Fruit fly (Drosophila melanogaster) whole organism, embryonic: ENCODE data around the gene Pex5.

Source experiments
- CG10462 ChIP-seq: fragments of 200-800 bp; sonication (Bioruptor generic); optimal IDR thresholded peaks from 2 replicates; lab custom pipeline; 2016; ENCODE audit warnings: missing biosample characterization, missing genetic modification characterization
- CG10565 ChIP-seq: fragments of 200-800 bp; sonication (Bioruptor generic); optimal IDR thresholded peaks from 3 replicates; lab custom pipeline; 2016; ENCODE audit warnings: missing biosample characterization, mild to moderate bottlenecking, missing genetic modification characterization
- CG12299 ChIP-seq: fragments of 200-800 bp; sonication (Bioruptor generic); optimal IDR thresholded peaks from 2 replicates; lab custom pipeline; 2018; ENCODE audit warnings: missing biosample characterization, mild to moderate bottlenecking, missing genetic modification characterization
- CG14860 ChIP-seq: fragments of 200-800 bp; sonication (Bioruptor generic); IDR thresholded peaks from 3 replicates; pipeline ENCODE4 v1.3.6; 2022; ENCODE audit warnings: missing biosample characterization, missing genetic modification characterization; ENCODE audit not compliant: partially characterized antibody
- CG15514 ChIP-seq: fragments of 200-800 bp; sonication (Bioruptor generic); optimal IDR thresholded peaks from 3 replicates; lab custom pipeline; 2017; ENCODE audit warnings: missing biosample characterization, missing genetic modification characterization, mild to moderate bottlenecking, moderate library complexity, missing genetic modification reagents
- CG2129 ChIP-seq: fragments of 200-800 bp; sonication (Bioruptor generic); IDR thresholded peaks from 2 replicates; pipeline ENCODE4 v1.3.6; 2022; ENCODE audit warnings: missing biosample characterization, missing genetic modification characterization; ENCODE audit not compliant: partially characterized antibody
- CG30020 ChIP-seq: fragments of 200-800 bp; optimal IDR thresholded peaks from 2 replicates; lab custom pipeline; 2019; ENCODE audit warnings: missing biosample characterization, mild to moderate bottlenecking, missing genetic modification characterization, moderate library complexity
- CG32532 ChIP-seq: fragments of 200-800 bp; sonication (Bioruptor generic); IDR thresholded peaks from 2 replicates; pipeline ENCODE4 v1.3.6; 2022; ENCODE audit warnings: missing biosample characterization, missing genetic modification characterization
- CG3407 ChIP-seq: fragments of 200-800 bp; sonication (Bioruptor generic); optimal IDR thresholded peaks from 2 replicates; lab custom pipeline; 2018; ENCODE audit warnings: missing biosample characterization, mild to moderate bottlenecking, missing genetic modification characterization
- CG4282 ChIP-seq: fragments of 200-800 bp; sonication (Bioruptor generic); optimal IDR thresholded peaks from 2 replicates; lab custom pipeline; 2016; ENCODE audit warnings: missing biosample characterization, missing genetic modification characterization
- CG6683 ChIP-seq: fragments of 200-800 bp; sonication (Bioruptor generic); optimal IDR thresholded peaks from 2 replicates; lab custom pipeline; 2017; ENCODE audit warnings: missing biosample characterization, mild to moderate bottlenecking, missing genetic modification characterization, missing genetic modification reagents
- CG6791 ChIP-seq: fragments of 200-800 bp; sonication (Bioruptor generic); IDR thresholded peaks from 3 replicates; pipeline ENCODE4 v1.3.6; 2022; ENCODE audit warnings: missing biosample characterization, missing genetic modification characterization; ENCODE audit not compliant: partially characterized antibody
- CG7372 ChIP-seq: fragments of 200-800 bp; sonication (Bioruptor generic); IDR thresholded peaks from 2 replicates; pipeline ENCODE4 v1.3.6; 2022; ENCODE audit warnings: missing biosample characterization, missing genetic modification characterization
- CG7963 ChIP-seq: fragments of 200-800 bp; sonication (Bioruptor generic); IDR thresholded peaks from 3 replicates; pipeline ENCODE4 v1.3.6; 2022; ENCODE audit warnings: missing biosample characterization, missing genetic modification characterization; ENCODE audit not compliant: partially characterized antibody
- CG8388 ChIP-seq: fragments of 200-800 bp; sonication (Bioruptor generic); optimal IDR thresholded peaks from 2 replicates; lab custom pipeline; 2019; ENCODE audit warnings: missing biosample characterization, mild to moderate bottlenecking, missing genetic modification characterization, moderate library complexity
- CHES-1-like ChIP-seq: fragments of 200-800 bp; sonication (Bioruptor generic); optimal IDR thresholded peaks from 2 replicates; lab custom pipeline; 2016; ENCODE audit warnings: missing biosample characterization, missing genetic modification characterization
- D19A ChIP-seq: fragments of 200-800 bp; optimal IDR thresholded peaks from 3 replicates; lab custom pipeline; 2019; ENCODE audit warnings: missing biosample characterization, mild to moderate bottlenecking, missing genetic modification characterization, moderate library complexity
- Dref ChIP-seq: fragments of 200-800 bp; sonication (Bioruptor generic); IDR thresholded peaks from 2 replicates; pipeline ENCODE4 v1.3.6; 2022; ENCODE audit warnings: missing biosample characterization, missing genetic modification characterization
- H15 ChIP-seq: fragments of 200-800 bp; sonication (Bioruptor generic); IDR thresholded peaks from 3 replicates; pipeline ENCODE4 v1.3.6; 2022; ENCODE audit warnings: missing biosample characterization, missing genetic modification characterization
- HLH4C ChIP-seq: fragments of 200-800 bp; sonication (Bioruptor generic); IDR thresholded peaks from 3 replicates; pipeline ENCODE4 v1.3.6; 2022; ENCODE audit warnings: missing biosample characterization, missing genetic modification characterization; ENCODE audit not compliant: partially characterized antibody
- Med ChIP-seq: fragments of 200-800 bp; sonication (Bioruptor generic); peaks from one replicate; lab custom pipeline; 2016; ENCODE audit warnings: missing biosample characterization, missing genetic modification characterization, mild to moderate bottlenecking, inconsistent platforms, moderate library complexity
- Oli ChIP-seq: fragments of 200-800 bp; sonication (Bioruptor generic); optimal IDR thresholded peaks from 2 replicates; lab custom pipeline; 2018; ENCODE audit warnings: missing biosample characterization, mild to moderate bottlenecking, missing genetic modification characterization, moderate library complexity
- Pdp1 ChIP-seq, 2 experiments: fragments of 200-800 bp; sonication (Bioruptor generic); optimal IDR thresholded peaks; 3 replicates each; lab custom pipeline; 2016; ENCODE audit warnings: missing biosample characterization in 2 of 2, missing genetic modification characterization in 2 of 2, mild to moderate bottlenecking in 1 of 2, moderate library complexity in 1 of 2
- Side ChIP-seq: fragments of 200-800 bp; sonication (Bioruptor generic); optimal IDR thresholded peaks from 2 replicates; lab custom pipeline; 2016; ENCODE audit warnings: missing biosample characterization, missing genetic modification characterization
- Six4 ChIP-seq: fragments of 200-800 bp; sonication (Bioruptor generic); optimal IDR thresholded peaks from 2 replicates; lab custom pipeline; 2016; ENCODE audit warnings: missing biosample characterization, missing genetic modification characterization
- aop ChIP-seq: fragments of 200-800 bp; sonication (Bioruptor generic); IDR thresholded peaks from 2 replicates; pipeline ENCODE4 v1.3.6; 2022; ENCODE audit warnings: missing biosample characterization, missing genetic modification characterization
- bsh ChIP-seq, 2 experiments: fragments of 200-800 bp; sonication (Bioruptor generic); optimal IDR thresholded peaks; 2 replicates each; lab custom pipeline; 2017 to 2018; ENCODE audit warnings: mild to moderate bottlenecking in 2 of 2, missing biosample characterization in 2 of 2, missing genetic modification characterization in 2 of 2, moderate library complexity in 1 of 2
- ci ChIP-seq: fragments of 200-800 bp; sonication (Bioruptor generic); IDR thresholded peaks from 3 replicates; pipeline ENCODE4 v1.3.6; 2022; ENCODE audit warnings: missing biosample characterization, missing genetic modification characterization
- crol ChIP-seq: fragments of 200-800 bp; sonication (Bioruptor generic); IDR thresholded peaks from 2 replicates; pipeline ENCODE4 v1.3.6; 2022; ENCODE audit warnings: missing biosample characterization, missing genetic modification characterization
- dmrt99B ChIP-seq: fragments of 200-800 bp; sonication (Bioruptor generic); optimal IDR thresholded peaks from 2 replicates; lab custom pipeline; 2018; ENCODE audit warnings: missing biosample characterization, mild to moderate bottlenecking, missing genetic modification characterization, moderate library complexity
- dpn ChIP-seq, 2 experiments: fragments of 200-800 bp; sonication (Bioruptor generic); optimal IDR thresholded peaks; 3 replicates each; lab custom pipeline; 2016; ENCODE audit warnings: missing biosample characterization in 2 of 2, missing genetic modification characterization in 2 of 2
- fd3F ChIP-seq: fragments of 200-800 bp; sonication (Bioruptor generic); optimal IDR thresholded peaks from 2 replicates; lab custom pipeline; 2018; ENCODE audit warnings: missing biosample characterization, mild to moderate bottlenecking, missing genetic modification characterization, moderate library complexity
- grau ChIP-seq: fragments of 200-800 bp; optimal IDR thresholded peaks from 3 replicates; lab custom pipeline; 2019; ENCODE audit warnings: missing biosample characterization, mild to moderate bottlenecking, missing genetic modification characterization, moderate library complexity
- hbn ChIP-seq: fragments of 200-800 bp; sonication (Bioruptor generic); IDR thresholded peaks from 2 replicates; pipeline ENCODE4 v1.3.6; 2022; ENCODE audit warnings: missing biosample characterization, missing genetic modification characterization; ENCODE audit not compliant: partially characterized antibody
- inv ChIP-seq: fragments of 200-800 bp; sonication (Bioruptor generic); IDR thresholded peaks from 2 replicates; pipeline ENCODE4 v1.3.6; 2022; ENCODE audit warnings: missing biosample characterization, missing genetic modification characterization; ENCODE audit not compliant: partially characterized antibody
- lbe ChIP-seq: fragments of 200-800 bp; sonication (Bioruptor generic); optimal IDR thresholded peaks from 2 replicates; lab custom pipeline; 2016; ENCODE audit warnings: missing biosample characterization, mild to moderate bottlenecking, missing genetic modification characterization
- lmd ChIP-seq: fragments of 200-800 bp; sonication (Bioruptor generic); IDR thresholded peaks from 2 replicates; pipeline ENCODE4 v1.3.6; 2022; ENCODE audit warnings: missing biosample characterization, missing genetic modification characterization
- nom ChIP-seq: fragments of 200-800 bp; sonication (Bioruptor generic); optimal IDR thresholded peaks from 2 replicates; lab custom pipeline; 2017; ENCODE audit warnings: missing biosample characterization, missing genetic modification characterization, mild to moderate bottlenecking, moderate library complexity, missing genetic modification reagents
- pum ChIP-seq: fragments of 200-800 bp; sonication (Bioruptor generic); optimal IDR thresholded peaks from 2 replicates; lab custom pipeline; 2016; ENCODE audit warnings: missing biosample characterization, missing genetic modification characterization
- row ChIP-seq: fragments of 200-800 bp; sonication (Bioruptor generic); IDR thresholded peaks from 3 replicates; pipeline ENCODE4 v1.3.6; 2022; ENCODE audit warnings: missing biosample characterization, missing genetic modification characterization
- schlank ChIP-seq: fragments of 200-800 bp; sonication (Bioruptor generic); optimal IDR thresholded peaks from 2 replicates; lab custom pipeline; 2018; ENCODE audit warnings: missing biosample characterization, mild to moderate bottlenecking, missing genetic modification characterization
- shn ChIP-seq: fragments of 200-800 bp; sonication (Bioruptor generic); optimal IDR thresholded peaks from 3 replicates; lab custom pipeline; 2016; ENCODE audit warnings: missing biosample characterization, missing genetic modification characterization
- stc ChIP-seq: fragments of 200-800 bp; sonication (Bioruptor generic); IDR thresholded peaks from 2 replicates; pipeline ENCODE4 v1.3.6; 2022; ENCODE audit warnings: missing biosample characterization, missing genetic modification characterization
- trem ChIP-seq: fragments of 200-800 bp; optimal IDR thresholded peaks from 3 replicates; lab custom pipeline; 2019; ENCODE audit warnings: missing biosample characterization, mild to moderate bottlenecking, missing genetic modification characterization, moderate library complexity
- unpg ChIP-seq: fragments of 200-800 bp; sonication (Bioruptor generic); optimal IDR thresholded peaks from 3 replicates; lab custom pipeline; 2018; ENCODE audit warnings: missing biosample characterization, mild to moderate bottlenecking, missing genetic modification characterization, moderate library complexity
- vnd ChIP-seq: fragments of 200-800 bp; sonication (Bioruptor generic); IDR thresholded peaks from 3 replicates; pipeline ENCODE4 v1.3.6; 2022; ENCODE audit warnings: missing biosample characterization, missing genetic modification characterization; ENCODE audit not compliant: partially characterized antibody

Pex5 gene

DNA sequence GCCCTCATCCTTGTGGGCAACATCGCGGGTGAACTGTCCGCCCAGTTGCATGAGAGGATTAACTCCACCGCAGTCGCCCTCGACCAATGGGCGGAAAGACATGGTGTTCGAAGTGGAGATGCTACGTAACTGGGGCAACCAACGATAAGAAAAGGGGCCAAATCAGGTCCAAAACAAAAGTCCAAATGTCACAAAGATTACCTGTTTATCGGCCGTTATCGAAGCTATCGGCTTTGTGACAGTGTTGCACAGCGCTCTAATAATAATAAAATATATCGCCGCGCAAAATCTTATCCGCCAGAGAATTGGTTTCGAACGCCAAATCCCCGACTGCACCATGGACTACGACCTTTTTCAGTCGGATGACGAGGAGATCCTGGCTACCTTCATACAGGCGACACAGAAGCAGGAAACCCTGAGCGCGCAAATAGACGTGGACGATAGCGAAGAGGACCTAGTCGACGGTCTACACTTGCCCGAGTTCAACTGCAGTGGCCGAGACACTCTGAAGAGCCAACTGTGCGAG is at the start of gene Pex5, which contains the start of gene CG14803 (continued):
- TF ChIP-seq lmd: no peak
- TF ChIP-seq CG3407 (GFP tag; lab: Kevin White, UChicago): no peak
- no peak for TF ChIP-seq Oli (tag; lab: Kevin White, UChicago)
- TF ChIP-seq HLH4C (GFP tag; lab: Robert Waterston, UW): peak; percentile 63; the same call in 2 of the 3 replicates
- TF ChIP-seq schlank (tag; lab: Kevin White, UChicago): no peak
- no peak for TF ChIP-seq Six4 (GFP tag; lab: Kevin White, UChicago)
- no peak for TF ChIP-seq CHES-1-like (GFP tag; lab: Kevin White, UChicago)
- no peak for TF ChIP-seq Side (GFP tag; lab: Kevin White, UChicago)
- TF ChIP-seq CG30020: no peak
- TF ChIP-seq CG4282: no peak
- no peak for TF ChIP-seq CG10462 (GFP tag; lab: Kevin White, UChicago)
- TF ChIP-seq D19A (tag; lab: Kevin White, UChicago): no peak
- peak; percentile 25 for TF ChIP-seq nom (GFP tag; lab: Kevin White, UChicago)
- no peak for TF ChIP-seq CG7372 (GFP tag; lab: Robert Waterston, UW)
- no peak for TF ChIP-seq ci (GFP tag; lab: Robert Waterston, UW)
- TF ChIP-seq CG8388 (GFP tag; lab: Kevin White, UChicago): no peak
- TF ChIP-seq stc (GFP tag; lab: Robert Waterston, UW): no peak
- no peak for TF ChIP-seq shn
- peak; percentile 44 for TF ChIP-seq CG15514
- TF ChIP-seq H15 (GFP tag; lab: Robert Waterston, UW): no peak

DNA sequence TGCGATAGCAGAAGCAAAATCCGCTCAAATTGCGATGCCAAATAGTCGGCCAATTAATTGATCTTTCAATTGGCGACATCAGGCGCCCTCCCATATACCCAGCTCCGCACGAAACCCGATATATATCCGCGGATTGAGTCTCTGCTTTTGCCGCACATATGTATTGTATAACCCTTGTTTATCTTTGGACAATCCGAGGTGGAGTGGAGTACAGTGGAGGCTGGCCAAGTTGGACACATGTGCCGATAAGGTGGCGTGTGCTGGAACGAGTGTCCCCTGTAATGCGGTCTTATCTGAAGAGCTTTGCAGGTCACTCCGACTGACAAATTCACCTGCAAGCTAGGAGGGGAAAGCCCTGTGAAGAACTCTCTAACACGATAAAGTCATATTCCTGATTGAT is 40.7 kb upstream of the Pex5 start:
- TF ChIP-seq Pdp1 (GFP tag; optimal IDR thresholded peaks at IDR 0.05; lab: Kevin White, UChicago) (peak in 1 of 2 experiments; percentile 86), CG32532 (GFP tag; lab: Robert Waterston, UW) (0 out of 2 replicates have a peak, but pooled peaks have one; percentile 16), grau (tag; lab: Kevin White, UChicago) (peak; percentile 81), row (peak; percentile 19; the same call in 2 of the 3 replicates), pum (GFP tag; lab: Kevin White, UChicago) (no peak), fd3F (GFP tag; lab: Kevin White, UChicago) (no peak), Med (GFP tag; lab: Kevin White, UChicago) (peak; percentile 10)
- TF ChIP-seq, all 482 proteins: peak for 5

DNA sequence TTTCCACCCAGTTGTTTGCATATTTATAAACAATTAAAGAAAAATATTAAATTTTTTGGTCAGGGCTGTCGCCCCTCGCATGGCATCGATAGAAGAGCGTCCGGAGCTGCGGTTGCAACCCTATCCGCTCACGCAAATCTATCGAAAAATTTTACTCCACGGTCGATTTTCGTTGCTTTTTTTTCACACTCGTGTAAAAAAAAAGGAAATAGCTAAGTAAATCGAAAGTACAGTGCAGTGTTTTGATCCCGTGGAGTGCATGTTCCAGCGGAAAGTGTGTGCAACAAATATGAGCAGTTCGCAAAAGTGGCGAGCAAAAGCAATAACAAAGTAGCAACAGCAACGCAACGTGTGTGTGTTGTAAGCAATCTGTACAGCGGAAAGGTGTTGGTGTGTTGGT is 39.9 kb upstream of the Pex5 start, which contains the start of the genes Edem1 and Rbcn-3B:
Gene Edem1 (minus strand): TSS at position 71 of the 400 bp plus-strand sequence.
Gene Rbcn-3B (plus strand): TSS at position 164 of the 400 bp plus-strand sequence.
- peak; percentile 12 for TF ChIP-seq lbe (GFP tag; lab: Kevin White, UChicago)
- no peak for TF ChIP-seq dmrt99B (tag; lab: Kevin White, UChicago)
- peak; percentile 64 for TF ChIP-seq Dref (GFP tag; lab: Robert Waterston, UW)
- no peak for TF ChIP-seq aop (GFP tag; lab: Robert Waterston, UW)
- TF ChIP-seq CG12299 (tag; lab: Kevin White, UChicago): no peak
- peak; percentile 69 for TF ChIP-seq nom (GFP tag; lab: Kevin White, UChicago)
- 0 out of 3 replicates have a peak, but pooled peaks have one; percentile 31 for TF ChIP-seq CG14860 (GFP tag; lab: Robert Waterston, UW)
- TF ChIP-seq crol (GFP tag; lab: Robert Waterston, UW): peak; percentile 56; the same call in 1 of the 2 replicates
- TF ChIP-seq vnd (GFP tag; lab: Robert Waterston, UW): peak; percentile 40; the same call in 1 of the 3 replicates
- 0 out of 2 replicates have a peak, but pooled peaks have one; percentile 23 for TF ChIP-seq CG2129 (GFP tag; lab: Robert Waterston, UW)
- TF ChIP-seq CG6791 (GFP tag; lab: Robert Waterston, UW): peak; percentile 67; the same call in 2 of the 3 replicates
- peak; percentile 61 for TF ChIP-seq Med (GFP tag; lab: Kevin White, UChicago)
- TF ChIP-seq hbn: peak; percentile 43
- TF ChIP-seq trem (tag; lab: Kevin White, UChicago): peak; percentile 20
- TF ChIP-seq unpg: no peak
- TF ChIP-seq CG15514: peak; percentile 45
- peak; percentile 52; the same call in 1 of the 2 replicates for TF ChIP-seq inv (GFP tag; lab: Robert Waterston, UW)
- TF ChIP-seq CG7963 (GFP tag; lab: Robert Waterston, UW): 0 out of 3 replicates have a peak, but pooled peaks have one; percentile 39
- TF ChIP-seq CG10565 (GFP tag; lab: Kevin White, UChicago): no peak
- TF ChIP-seq bsh (GFP tag; optimal IDR thresholded peaks at IDR 0.05; lab: Kevin White, UChicago): peak in 1 of 2 experiments; percentile 62
- TF ChIP-seq dpn (GFP tag; optimal IDR thresholded peaks at IDR 0.05; lab: Kevin White, UChicago): no peak
- TF ChIP-seq CG6683 (GFP tag; lab: Kevin White, UChicago): no peak
